Worm (Caenorhabditis elegans): ENCODE data around the gene C06E8.5.

DNA sequence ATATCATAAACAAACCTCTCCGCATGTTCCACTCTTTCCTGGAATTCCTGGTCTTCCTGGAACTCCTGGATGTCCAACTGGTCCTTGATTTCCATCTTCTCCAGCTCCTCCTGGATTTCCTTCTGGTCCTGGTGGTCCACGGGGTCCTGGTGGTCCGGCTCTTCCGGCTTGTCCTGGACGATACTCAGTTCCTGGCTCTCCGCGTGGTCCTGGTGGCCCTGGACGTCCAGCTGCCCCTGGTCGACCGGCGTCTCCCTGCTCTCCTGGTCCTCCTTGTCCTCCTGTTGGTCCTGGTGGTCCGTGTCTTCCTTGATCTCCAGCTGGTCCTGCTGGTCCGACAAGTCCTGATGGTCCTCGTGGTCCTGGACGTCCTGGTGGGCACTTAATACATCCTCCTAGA, 14.5 kb upstream of the C06E8.5 start:
- TF ChIP-seq snpc-4 (tag; optimal IDR thresholded peaks at IDR 0.05) (no peak), mdl-1 (tag; optimal IDR thresholded peaks at IDR 0.05) (no peak), elt-3 (tag; optimal IDR thresholded peaks at IDR 0.05) (no peak), nhr-12 (tag; optimal IDR thresholded peaks at IDR 0.05) (no peak), ama-1 (optimal IDR thresholded peaks at IDR 0.05) (no peak), nhr-25 (tag; optimal IDR thresholded peaks at IDR 0.05) (no peak), unc-62 (GFP tag; optimal IDR thresholded peaks at IDR 0.05) (no peak), blmp-1 (tag; optimal IDR thresholded peaks at IDR 0.05; ENCODE audit: insufficient read depth) (no peak), mab-5 (tag; optimal IDR thresholded peaks at IDR 0.05) (no peak), nhr-23 (tag; optimal IDR thresholded peaks at IDR 0.05) (no peak)
